Worm (Caenorhabditis elegans) whole organism, midembryonic: ENCODE results near the gene srsx-21.

Experiments used
- T22C8.4 ChIP-seq: fragments of 200-800 bp; sonication (Bioruptor generic); IDR thresholded peaks from 2 replicates; pipeline ENCODE4 v1.3.6; 2022; ENCODE audit warnings: missing genetic modification characterization, missing compliant biosample characterization
- cog-1 ChIP-seq: sonication (generic microtip); optimal IDR thresholded peaks from 2 replicates; lab custom pipeline; 2016; ENCODE audit warnings: missing genetic modification characterization, missing compliant biosample characterization
- flt-1 ChIP-seq: fragments of 200-800 bp; sonication (Bioruptor generic); IDR thresholded peaks from 2 replicates; pipeline ENCODE4 v1.3.6; 2022; ENCODE audit warnings: missing genetic modification characterization, missing compliant biosample characterization
- klf-2 ChIP-seq: fragments of 200-800 bp; sonication (Bioruptor generic); conservative IDR thresholded peaks from 2 replicates; pipeline ENCODE4 v1.3.6; 2022; ENCODE audit warnings: missing genetic modification reagents, missing genetic modification characterization, missing compliant biosample characterization
- med-1 ChIP-seq: sonication (generic microtip); optimal IDR thresholded peaks from 2 replicates; lab custom pipeline; 2017; ENCODE audit warnings: missing genetic modification characterization, mild to moderate bottlenecking, missing compliant biosample characterization, antibody characterized with exemption, missing genetic modification reagents; ENCODE audit not compliant: insufficient read depth
- ref-1 ChIP-seq: fragments of 200-800 bp; sonication (Bioruptor generic); conservative IDR thresholded peaks from 2 replicates; pipeline ENCODE4 v1.3.6; 2022; ENCODE audit warnings: missing genetic modification reagents, missing genetic modification characterization, missing compliant biosample characterization
- tab-1 ChIP-seq: fragments of 200-800 bp; sonication (Bioruptor generic); IDR thresholded peaks from 2 replicates; pipeline ENCODE4 v1.3.6; 2022; ENCODE audit warnings: missing genetic modification characterization, missing compliant biosample characterization
- ztf-23 ChIP-seq: fragments of 200-800 bp; sonication (Bioruptor generic); IDR thresholded peaks from 2 replicates; pipeline ENCODE4 v1.3.6; 2022; ENCODE audit warnings: missing genetic modification reagents, missing genetic modification characterization, missing compliant biosample characterization
- ztf-29 ChIP-seq: fragments of 200-800 bp; sonication (Bioruptor generic); IDR thresholded peaks from 2 replicates; pipeline ENCODE4 v1.3.6; 2022; ENCODE audit warnings: missing genetic modification reagents, missing genetic modification characterization, missing compliant biosample characterization

Gene srsx-21

ce11 chrV:9841376-9841775 lies 3.6 kb downstream of the srsx-21 start, which contains the start of gene sru-36:
Gene sru-36, plus strand, starts transcription at chrV:9841676.
- TF ChIP-seq T22C8.4 (no peak), klf-2 (GFP tag; lab: Robert Waterston, UW) (no peak), ref-1 (GFP tag; lab: Robert Waterston, UW) (no peak), ztf-29 (GFP tag; lab: Robert Waterston, UW) (no peak), flt-1 (GFP tag; lab: Robert Waterston, UW) (no peak), med-1 (GFP tag; lab: Kevin White, UChicago) (no peak), ztf-23 (GFP tag; lab: Robert Waterston, UW) (no peak), tab-1 (GFP tag; lab: Robert Waterston, UW) (no peak), cog-1 (tag; lab: Kevin White, UChicago) (no peak)

- TF ChIP-seq ref-1 (GFP tag; lab: Robert Waterston, UW) (no peak), ztf-29 (GFP tag; lab: Robert Waterston, UW) (no peak), klf-2 (GFP tag; lab: Robert Waterston, UW) (no peak), T22C8.4 (no peak), med-1 (GFP tag; lab: Kevin White, UChicago) (no peak), flt-1 (GFP tag; lab: Robert Waterston, UW) (no peak), cog-1 (tag; lab: Kevin White, UChicago) (no peak), tab-1 (GFP tag; lab: Robert Waterston, UW) (no peak), ztf-23 (GFP tag; lab: Robert Waterston, UW) (no peak)
Observed at ce11 chrV:9843376-9843916, 5.7 kb downstream of the srsx-21 start, which contains the start of gene sru-8. Gene sru-8, plus strand, starts transcription at chrV:9843866.

ce11 chrV:9848576-9848975 lies 10.8 kb downstream of the srsx-21 start:
- TF ChIP-seq cog-1 (tag; lab: Kevin White, UChicago) (no peak), tab-1 (GFP tag; lab: Robert Waterston, UW) (no peak), T22C8.4 (no peak), ref-1 (GFP tag; lab: Robert Waterston, UW) (no peak), ztf-23 (GFP tag; lab: Robert Waterston, UW) (no peak), flt-1 (GFP tag; lab: Robert Waterston, UW) (no peak), klf-2 (GFP tag; lab: Robert Waterston, UW) (no peak), ztf-29 (GFP tag; lab: Robert Waterston, UW) (no peak), med-1 (GFP tag; lab: Kevin White, UChicago) (no peak)

ce11 chrV:9853801-9854200 lies 16.0 kb downstream of the srsx-21 start:
- TF ChIP-seq med-1 (GFP tag; lab: Kevin White, UChicago) (no peak), tab-1 (GFP tag; lab: Robert Waterston, UW) (no peak), ztf-29 (GFP tag; lab: Robert Waterston, UW) (no peak), flt-1 (GFP tag; lab: Robert Waterston, UW) (no peak), klf-2 (GFP tag; lab: Robert Waterston, UW) (no peak), ref-1 (GFP tag; lab: Robert Waterston, UW) (no peak), ztf-23 (GFP tag; lab: Robert Waterston, UW) (no peak), cog-1 (tag; lab: Kevin White, UChicago) (no peak), T22C8.4 (no peak)

ce11 chrV:9855920-9856852 lies 18.4 kb downstream of the srsx-21 start:
- peak; percentile 31 for TF ChIP-seq cog-1 (tag; lab: Kevin White, UChicago)
- no peak for TF ChIP-seq ref-1 (GFP tag; lab: Robert Waterston, UW)
- TF ChIP-seq T22C8.4: no peak
- no peak for TF ChIP-seq klf-2 (GFP tag; lab: Robert Waterston, UW)
- no peak for TF ChIP-seq ztf-29 (GFP tag; lab: Robert Waterston, UW)
- no peak for TF ChIP-seq flt-1 (GFP tag; lab: Robert Waterston, UW)

- TF ChIP-seq cog-1 (tag; lab: Kevin White, UChicago) (no peak), flt-1 (GFP tag; lab: Robert Waterston, UW) (no peak), med-1 (GFP tag; lab: Kevin White, UChicago) (no peak), ztf-29 (GFP tag; lab: Robert Waterston, UW) (no peak), ref-1 (GFP tag; lab: Robert Waterston, UW) (no peak), T22C8.4 (no peak), tab-1 (GFP tag; lab: Robert Waterston, UW) (no peak), klf-2 (GFP tag; lab: Robert Waterston, UW) (no peak)
Observed at ce11 chrV:9856978-9857377, 19.2 kb downstream of the srsx-21 start.

- TF ChIP-seq T22C8.4: no peak
- TF ChIP-seq ztf-29 (GFP tag; lab: Robert Waterston, UW): no peak
- no peak for TF ChIP-seq tab-1 (GFP tag; lab: Robert Waterston, UW)
- TF ChIP-seq ref-1 (GFP tag; lab: Robert Waterston, UW): no peak
- TF ChIP-seq klf-2 (GFP tag; lab: Robert Waterston, UW): no peak
- no peak for TF ChIP-seq ztf-23 (GFP tag; lab: Robert Waterston, UW)
- no peak for TF ChIP-seq cog-1 (tag; lab: Kevin White, UChicago)
Observed at ce11 chrV:9859863-9860262, 22.1 kb downstream of the srsx-21 start, which contains the start of gene lsy-12. Gene lsy-12, minus strand, starts transcription at chrV:9859963.

ce11 chrV:9860337-9860736 lies 22.6 kb downstream of the srsx-21 start:
- TF ChIP-seq ref-1 (GFP tag; lab: Robert Waterston, UW) (no peak), klf-2 (GFP tag; lab: Robert Waterston, UW) (no peak)

ce11 chrV:9868311-9868710 lies 30.5 kb downstream of the srsx-21 start, which contains the start of gene srab-17:
Gene srab-17, minus strand, starts transcription at chrV:9868411.
- no peak for TF ChIP-seq ztf-23 (GFP tag; lab: Robert Waterston, UW)
- TF ChIP-seq klf-2 (GFP tag; lab: Robert Waterston, UW): no peak
- no peak for TF ChIP-seq T22C8.4
- no peak for TF ChIP-seq tab-1 (GFP tag; lab: Robert Waterston, UW)
- TF ChIP-seq flt-1 (GFP tag; lab: Robert Waterston, UW): no peak
- no peak for TF ChIP-seq cog-1 (tag; lab: Kevin White, UChicago)
- TF ChIP-seq med-1 (GFP tag; lab: Kevin White, UChicago): no peak
- TF ChIP-seq ref-1 (GFP tag; lab: Robert Waterston, UW): no peak
